Worm (Caenorhabditis elegans) whole organism, early embryonic: ENCODE data around the gene C16A3.5.
A peak's percentile ranks its signal among the peaks of the same experiment; 100 is the strongest.

Source experiments
- F13C5.2 ChIP-seq: sonication (generic microtip); optimal IDR thresholded peaks from 2 replicates; lab custom pipeline; 2017; ENCODE audit warnings: mild to moderate bottlenecking, missing genetic modification characterization, inconsistent platforms, missing compliant biosample characterization
- aly-1 ChIP-seq: sonication (generic microtip); optimal IDR thresholded peaks from 2 replicates; lab custom pipeline; 2016; ENCODE audit warnings: missing genetic modification characterization, missing compliant biosample characterization
- ama-1 ChIP-seq: fragments of 150-350 bp; optimal IDR thresholded peaks from 2 replicates; lab custom pipeline; 2014
- ceh-36 ChIP-seq: sonication (generic microtip); optimal IDR thresholded peaks from 2 replicates; lab custom pipeline; 2016; ENCODE audit warnings: missing genetic modification characterization, inconsistent platforms, missing compliant biosample characterization
- ets-7 ChIP-seq: sonication (generic microtip); optimal IDR thresholded peaks from 2 replicates; lab custom pipeline; 2016; ENCODE audit warnings: missing genotype, missing genetic modification characterization, missing compliant biosample characterization
- flt-1 ChIP-seq: fragments of 200-800 bp; sonication (Bioruptor generic); IDR thresholded peaks from 2 replicates; pipeline ENCODE4 v1.3.6; 2022; ENCODE audit warnings: missing genetic modification characterization, missing compliant biosample characterization
- hmbx-1 ChIP-seq: sonication (generic microtip); optimal IDR thresholded peaks from 2 replicates; lab custom pipeline; 2016; ENCODE audit warnings: mild to moderate bottlenecking, missing genetic modification characterization, missing compliant biosample characterization
- pes-1 ChIP-seq: fragments of 200-800 bp; sonication (Bioruptor generic); IDR thresholded peaks from 2 replicates; pipeline ENCODE4 v1.3.6; 2022; ENCODE audit warnings: missing genetic modification reagents, missing genetic modification characterization, missing compliant biosample characterization
- tbx-11 ChIP-seq: fragments of 200-800 bp; sonication (Bioruptor generic); IDR thresholded peaks from 2 replicates; pipeline ENCODE4 v1.3.6; 2022; ENCODE audit warnings: missing genetic modification characterization, missing compliant biosample characterization
- tbx-37 ChIP-seq: fragments of 200-800 bp; sonication (Bioruptor generic); conservative IDR thresholded peaks from 2 replicates; pipeline ENCODE4 v1.3.6; 2022; ENCODE audit warnings: missing genetic modification reagents, missing genetic modification characterization, missing compliant biosample characterization

DNA sequence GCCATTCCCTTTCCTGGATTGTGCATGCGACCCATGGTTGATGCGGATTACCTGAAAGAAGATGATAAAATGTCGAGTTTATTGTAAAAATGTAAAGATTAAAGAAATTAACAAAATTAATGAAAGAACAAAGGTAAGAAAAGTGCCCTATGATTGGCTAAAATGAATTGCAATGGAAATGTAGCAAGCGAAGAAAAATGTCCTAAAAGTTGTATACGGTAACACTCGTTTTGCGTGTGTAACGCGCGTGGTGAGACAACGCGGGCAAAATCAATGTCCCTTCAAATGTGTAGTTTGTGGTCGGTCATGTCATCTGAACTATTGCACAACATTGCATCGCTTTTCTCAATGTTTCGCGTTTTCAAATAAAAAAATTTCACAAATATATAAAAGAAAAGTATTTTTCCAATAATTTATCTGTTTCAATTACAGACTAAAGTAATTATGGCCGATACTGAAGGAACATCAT, 5.6 kb upstream of the C16A3.5 start, which contains the start of the genes rps-13 and nfx-1:
- TF ChIP-seq ets-7 (no peak), hmbx-1 (no peak), F13C5.2 (tag; lab: Kevin White, UChicago) (peak; percentile 24), tbx-37 (no peak), ama-1 (lab: Kevin White, UChicago) (no peak), aly-1 (tag; lab: Kevin White, UChicago) (no peak), pes-1 (GFP tag; lab: Robert Waterston, UW) (no peak), ceh-36 (tag; lab: Kevin White, UChicago) (no peak), tbx-11 (GFP tag; lab: Robert Waterston, UW) (no peak), flt-1 (no peak)
